Worm (Caenorhabditis elegans) whole organism, L1 larva: Measurements from ENCODE around the gene irld-6.

Experiments used
- Y116A8C.19 ChIP-seq: sonication (generic microtip); optimal IDR thresholded peaks from 2 replicates; lab custom pipeline; 2016; ENCODE audit warnings: missing compliant biosample characterization, missing genetic modification characterization, borderline replicate concordance
- blmp-1 ChIP-seq: fragments of 150-350 bp; optimal IDR thresholded peaks from 2 replicates; lab custom pipeline; 2014; ENCODE audit warnings: missing biosample characterization, missing genetic modification characterization
- ceh-82 ChIP-seq, 3 experiments: fragments of 150-350 bp in 1 of 3; sonication (generic microtip) in 2 of 3; optimal IDR thresholded peaks; 2 replicates each; lab custom pipeline; 2014 to 2017; ENCODE audit warnings: missing biosample characterization in 3 of 3, missing genetic modification characterization in 3 of 3
- nhr-28 ChIP-seq: fragments of 150-350 bp; optimal IDR thresholded peaks from 2 replicates; lab custom pipeline; 2014; ENCODE audit warnings: missing biosample characterization, missing genetic modification characterization

DNA sequence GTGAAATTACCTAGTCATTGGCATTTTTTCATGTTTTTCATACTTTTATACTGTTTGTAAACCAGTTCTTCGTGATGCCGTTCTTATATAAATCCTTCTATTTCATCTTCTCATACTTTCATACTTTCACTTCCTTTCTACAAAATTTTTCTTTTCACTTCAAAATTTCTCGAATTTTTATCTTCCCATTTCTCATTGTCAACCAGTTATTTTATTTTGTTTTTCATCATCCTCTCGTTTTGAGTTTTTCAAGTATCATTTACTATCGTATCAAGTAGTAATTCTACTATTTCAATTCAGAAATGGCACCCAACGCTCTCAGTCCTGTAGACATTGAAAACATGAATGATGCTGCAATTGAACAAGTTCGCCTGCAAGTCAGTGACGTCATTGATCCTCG is 2.1 kb upstream of the irld-6 start, which contains the start of gene F28H7.8:
- TF ChIP-seq ceh-82 (tag; optimal IDR thresholded peaks at IDR 0.05; lab: Kevin White, UChicago): no peak
- no peak for TF ChIP-seq nhr-28 (tag; lab: Kevin White, UChicago)
- no peak for TF ChIP-seq Y116A8C.19 (tag; lab: Kevin White, UChicago)
- no peak for TF ChIP-seq blmp-1 (tag; lab: Kevin White, UChicago)
